Fruit fly (Drosophila melanogaster): ENCODE data around the gene CG46510.
"Not testable (repeated sequence)": the region's sequence is repeated elsewhere in the genome, so short reads cannot be mapped to it uniquely, and the experiment has no call there.

Gene CG46510

DNA sequence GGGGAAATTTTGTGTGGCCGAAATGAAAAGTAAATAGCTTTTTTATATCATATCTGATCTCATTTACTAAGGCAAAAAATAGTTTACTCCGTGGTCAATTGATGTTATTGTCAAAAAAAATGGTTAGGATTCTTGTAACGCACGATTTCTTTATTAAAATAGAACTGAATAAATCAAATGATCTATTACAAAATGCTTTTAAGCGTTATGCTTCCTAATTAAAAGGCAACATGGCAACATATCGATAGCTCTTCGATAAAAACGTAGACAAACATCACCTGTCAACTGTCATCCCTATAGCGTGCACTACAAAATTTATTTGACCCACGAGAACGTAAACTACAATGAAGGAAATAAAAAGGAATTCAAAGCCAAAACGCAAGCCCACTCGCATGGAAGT is at the start of gene CG46510:
Gene CG46510, plus strand, starts transcription at position 301 of the 400 bp plus-strand sequence.
- TF ChIP-seq CG8159 (tag; optimal IDR thresholded peaks at IDR 0.05); D1 (tag; optimal IDR thresholded peaks at IDR 0.05); EcR (GFP tag; optimal IDR thresholded peaks at IDR 0.05): not testable (repeated sequence)

DNA sequence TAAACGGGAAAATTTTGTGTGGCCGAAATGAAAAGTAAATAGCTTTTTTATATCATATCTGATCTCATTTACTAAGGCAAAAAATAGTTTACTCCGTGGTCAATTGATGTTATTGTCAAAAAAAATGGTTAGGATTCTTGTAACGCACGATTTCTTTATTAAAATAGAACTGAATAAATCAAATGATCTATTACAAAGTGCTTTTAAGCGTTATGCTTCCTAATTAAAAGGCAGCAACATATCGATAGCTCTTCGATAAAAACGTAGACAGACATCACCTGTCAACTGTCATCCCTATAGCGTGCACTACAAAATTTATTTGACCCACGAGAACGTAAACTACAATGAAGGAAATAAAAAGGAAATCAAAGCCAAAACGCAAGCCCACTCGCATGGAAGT is 34.5 kb upstream of the CG46510 start, which contains the start of gene CG40813:
Gene CG40813, plus strand, starts transcription at position 301 of the 400 bp plus-strand sequence.
- not testable (repeated sequence) for TF ChIP-seq CG12605 (GFP tag; IDR thresholded peaks at IDR 0.05); gl (tag; optimal IDR thresholded peaks at IDR 0.05); Pif1A (GFP tag; optimal IDR thresholded peaks at IDR 0.05)

DNA sequence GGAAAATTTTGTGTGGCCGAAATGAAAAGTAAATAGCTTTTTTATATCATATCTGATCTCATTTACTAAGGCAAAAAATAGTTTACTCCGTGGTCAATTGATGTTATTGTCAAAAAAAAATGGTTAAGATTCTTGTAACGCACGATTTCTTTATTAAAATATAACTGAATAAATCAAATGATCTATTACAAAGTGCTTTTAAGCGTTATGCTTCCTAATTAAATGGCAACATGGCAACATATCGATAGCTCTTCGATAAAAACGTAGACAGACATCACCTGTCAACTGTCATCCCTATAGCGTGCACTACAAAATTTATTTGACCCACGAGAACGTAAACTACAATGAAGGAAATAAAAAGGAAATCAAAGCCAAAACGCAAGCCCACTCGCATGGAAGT is 29.8 kb upstream of the CG46510 start, which contains the start of gene CG46504:
Gene CG46504, plus strand, starts transcription at position 301 of the 400 bp plus-strand sequence.
- not testable (repeated sequence) for TF ChIP-seq Ets98B (GFP tag; IDR thresholded peaks at IDR 0.05); CG17806 (tag; optimal IDR thresholded peaks at IDR 0.05); CG34367 (tag; optimal IDR thresholded peaks at IDR 0.05)

DNA sequence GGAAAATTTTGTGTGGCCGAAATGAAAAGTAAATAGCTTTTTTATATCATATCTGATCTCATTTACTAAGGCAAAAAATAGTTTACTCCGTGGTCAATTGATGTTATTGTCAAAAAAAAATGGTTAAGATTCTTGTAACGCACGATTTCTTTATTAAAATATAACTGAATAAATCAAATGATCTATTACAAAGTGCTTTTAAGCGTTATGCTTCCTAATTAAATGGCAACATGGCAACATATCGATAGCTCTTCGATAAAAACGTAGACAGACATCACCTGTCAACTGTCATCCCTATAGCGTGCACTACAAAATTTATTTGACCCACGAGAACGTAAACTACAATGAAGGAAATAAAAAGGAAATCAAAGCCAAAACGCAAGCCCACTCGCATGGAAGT is 24.8 kb upstream of the CG46510 start, which contains the start of gene CG46505:
Gene CG46505, plus strand, starts transcription at position 301 of the 400 bp plus-strand sequence.
- not testable (repeated sequence) for TF ChIP-seq EcR (GFP tag; optimal IDR thresholded peaks at IDR 0.05); CG4496 (GFP tag; IDR thresholded peaks at IDR 0.05); CG15710 (tag; optimal IDR thresholded peaks at IDR 0.05)

DNA sequence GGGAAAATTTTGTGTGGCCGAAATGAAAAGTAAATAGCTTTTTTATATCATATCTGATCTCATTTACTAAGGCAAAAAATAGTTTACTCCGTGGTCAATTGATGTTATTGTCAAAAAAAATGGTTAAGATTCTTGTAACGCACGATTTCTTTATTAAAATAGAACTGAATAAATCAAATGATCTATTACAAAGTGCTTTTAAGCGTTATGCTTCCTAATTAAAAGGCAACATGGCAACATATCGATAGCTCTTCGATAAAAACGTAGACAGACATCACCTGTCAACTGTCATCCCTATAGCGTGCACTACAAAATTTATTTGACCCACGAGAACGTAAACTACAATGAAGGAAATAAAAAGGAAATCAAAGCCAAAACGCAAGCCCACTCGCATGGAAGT is 19.7 kb upstream of the CG46510 start, which contains the start of gene CG46506:
Gene CG46506, plus strand, starts transcription at position 301 of the 400 bp plus-strand sequence.
- not testable (repeated sequence) for TF ChIP-seq CG10348 (GFP tag; IDR thresholded peaks at IDR 0.05); CG4496 (GFP tag; IDR thresholded peaks at IDR 0.05); CG15710 (tag; optimal IDR thresholded peaks at IDR 0.05)

DNA sequence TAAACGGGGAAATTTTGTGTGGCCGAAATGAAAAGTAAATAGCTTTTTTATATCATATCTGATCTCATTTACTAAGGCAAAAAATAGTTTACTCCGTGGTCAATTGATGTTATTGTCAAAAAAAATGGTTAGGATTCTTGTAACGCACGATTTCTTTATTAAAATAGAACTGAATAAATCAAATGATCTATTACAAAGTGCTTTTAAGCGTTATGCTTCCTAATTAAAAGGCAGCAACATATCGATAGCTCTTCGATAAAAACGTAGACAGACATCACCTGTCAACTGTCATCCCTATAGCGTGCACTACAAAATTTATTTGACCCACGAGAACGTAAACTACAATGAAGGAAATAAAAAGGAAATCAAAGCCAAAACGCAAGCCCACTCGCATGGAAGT is 14.7 kb upstream of the CG46510 start, which contains the start of gene CG46507:
Gene CG46507, plus strand, starts transcription at position 301 of the 400 bp plus-strand sequence.
- TF ChIP-seq Pif1A (GFP tag; optimal IDR thresholded peaks at IDR 0.05); Snoo (tag; optimal IDR thresholded peaks at IDR 0.05); EcR (GFP tag; optimal IDR thresholded peaks at IDR 0.05): not testable (repeated sequence)

DNA sequence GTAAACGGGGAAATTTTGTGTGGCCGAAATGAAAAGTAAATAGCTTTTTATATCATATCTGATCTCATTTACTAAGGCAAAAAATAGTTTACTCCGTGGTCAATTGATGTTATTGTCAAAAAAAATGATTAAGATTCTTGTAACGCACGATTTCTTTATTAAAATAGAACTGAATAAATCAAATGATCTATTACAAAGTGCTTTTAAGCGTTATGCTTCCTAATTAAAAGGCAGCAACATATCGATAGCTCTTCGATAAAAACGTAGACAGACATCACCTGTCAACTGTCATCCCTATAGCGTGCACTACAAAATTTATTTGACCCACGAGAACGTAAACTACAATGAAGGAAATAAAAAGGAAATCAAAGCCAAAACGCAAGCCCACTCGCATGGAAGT is 9.9 kb upstream of the CG46510 start, which contains the start of gene CG46508:
Gene CG46508, plus strand, starts transcription at position 301 of the 400 bp plus-strand sequence.
- not testable (repeated sequence) for TF ChIP-seq CG15710, gl, Snoo (tag; optimal IDR thresholded peaks at IDR 0.05)

DNA sequence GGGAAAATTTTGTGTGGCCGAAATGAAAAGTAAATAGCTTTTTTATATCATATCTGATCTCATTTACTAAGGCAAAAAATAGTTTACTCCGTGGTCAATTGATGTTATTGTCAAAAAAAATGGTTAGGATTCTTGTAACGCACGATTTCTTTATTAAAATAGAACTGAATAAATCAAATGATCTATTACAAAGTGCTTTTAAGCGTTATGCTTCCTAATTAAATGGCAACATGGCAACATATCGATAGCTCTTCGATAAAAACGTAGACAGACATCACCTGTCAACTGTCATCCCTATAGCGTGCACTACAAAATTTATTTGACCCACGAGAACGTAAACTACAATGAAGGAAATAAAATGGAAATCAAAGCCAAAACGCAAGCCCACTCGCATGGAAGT is 5.0 kb upstream of the CG46510 start, which contains the start of gene CG46509:
Gene CG46509, plus strand, starts transcription at position 301 of the 400 bp plus-strand sequence.
- not testable (repeated sequence) for TF ChIP-seq D1 (tag; optimal IDR thresholded peaks at IDR 0.05); CG14655 (GFP tag; optimal IDR thresholded peaks at IDR 0.05); CG17806 (tag; optimal IDR thresholded peaks at IDR 0.05)

DNA sequence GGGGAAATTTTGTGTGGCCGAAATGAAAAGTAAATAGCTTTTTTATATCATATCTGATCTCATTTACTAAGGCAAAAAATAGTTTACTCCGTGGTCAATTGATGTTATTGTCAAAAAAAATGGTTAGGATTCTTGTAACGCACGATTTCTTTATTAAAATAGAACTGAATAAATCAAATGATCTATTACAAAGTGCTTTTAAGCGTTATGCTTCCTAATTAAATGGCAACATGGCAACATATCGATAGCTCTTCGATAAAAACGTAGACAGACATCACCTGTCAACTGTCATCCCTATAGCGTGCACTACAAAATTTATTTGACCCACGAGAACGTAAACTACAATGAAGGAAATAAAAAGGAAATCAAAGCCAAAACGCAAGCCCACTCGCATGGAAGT is 4.9 kb downstream of the CG46510 start, which contains the start of gene CG46511:
Gene CG46511, plus strand, starts transcription at position 301 of the 400 bp plus-strand sequence.
- not testable (repeated sequence) for TF ChIP-seq CG14655 (GFP tag; optimal IDR thresholded peaks at IDR 0.05); CG13204 (GFP tag; optimal IDR thresholded peaks at IDR 0.05); CG15710 (tag; optimal IDR thresholded peaks at IDR 0.05)

DNA sequence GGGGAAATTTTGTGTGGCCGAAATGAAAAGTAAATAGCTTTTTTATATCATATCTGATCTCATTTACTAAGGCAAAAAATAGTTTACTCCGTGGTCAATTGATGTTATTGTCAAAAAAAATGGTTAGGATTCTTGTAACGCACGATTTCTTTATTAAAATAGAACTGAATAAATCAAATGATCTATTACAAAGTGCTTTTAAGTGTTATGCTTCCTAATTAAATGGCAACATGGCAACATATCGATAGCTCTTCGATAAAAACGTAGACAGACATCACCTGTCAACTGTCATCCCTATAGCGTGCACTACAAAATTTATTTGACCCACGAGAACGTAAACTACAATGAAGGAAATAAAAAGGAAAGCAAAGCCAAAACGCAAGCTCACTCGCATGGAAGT is 9.8 kb downstream of the CG46510 start, which contains the start of gene CG46512:
Gene CG46512, plus strand, starts transcription at position 301 of the 400 bp plus-strand sequence.
- TF ChIP-seq CG13204 (GFP tag; optimal IDR thresholded peaks at IDR 0.05); fd96Ca (GFP tag; IDR thresholded peaks at IDR 0.05); Pif1A (GFP tag; optimal IDR thresholded peaks at IDR 0.05): not testable (repeated sequence)

Data from whole organism, pupa.